Worm (Caenorhabditis elegans): Measurements from ENCODE around the gene pgap-1.

The pgap-1 gene

ce11 chrV:11231177-11231576 is 10.5 kb upstream of the pgap-1 start:
- TF ChIP-seq hmg-1.2 (GFP tag; IDR thresholded peaks at IDR 0.05) (no peak), sptf-2 (GFP tag; optimal IDR thresholded peaks at IDR 0.05) (no peak), C17E4.6 (GFP tag; IDR thresholded peaks at IDR 0.05) (no peak), ztf-28 (GFP tag; IDR thresholded peaks at IDR 0.05) (no peak)

- TF ChIP-seq B0261.1 (tag; optimal IDR thresholded peaks at IDR 0.05) (no peak), C06A6.2 (GFP tag; conservative IDR thresholded peaks at IDR 0.05) (no peak), pbrm-1 (GFP tag; IDR thresholded peaks at IDR 0.05) (no peak), egl-18 (GFP tag; IDR thresholded peaks at IDR 0.05) (no peak), nhr-90 (tag; optimal IDR thresholded peaks at IDR 0.05) (no peak), let-607 (tag; optimal IDR thresholded peaks at IDR 0.05) (no peak), lir-1 (GFP tag; conservative IDR thresholded peaks at IDR 0.05) (no peak), gei-17 (GFP tag; optimal IDR thresholded peaks at IDR 0.05) (no peak), madf-8 (GFP tag; conservative IDR thresholded peaks at IDR 0.05) (no peak), dox-1 (GFP tag; IDR thresholded peaks at IDR 0.05) (no peak), hlh-26 (GFP tag; conservative IDR thresholded peaks at IDR 0.05) (no peak), zfh-2 (GFP tag; conservative IDR thresholded peaks at IDR 0.05) (no peak), hlh-12 (tag; optimal IDR thresholded peaks at IDR 0.05) (no peak), F22D6.2 (tag; optimal IDR thresholded peaks at IDR 0.05) (no peak), F57A8.1 (GFP tag; optimal IDR thresholded peaks at IDR 0.05) (no peak)
These were observed 7.3 kb upstream of the pgap-1 start, which contains the start of gene T19B10.5 for ce11 chrV:11234350-11234749. Gene T19B10.5 (plus strand): TSS chrV:11234650.

- TF ChIP-seq ets-4 (GFP tag; optimal IDR thresholded peaks at IDR 0.05): peak; percentile 14
- TF ChIP-seq snpc-3.4 (tag; optimal IDR thresholded peaks at IDR 0.05): no peak
- TF ChIP-seq nhr-80 (tag; optimal IDR thresholded peaks at IDR 0.05): peak; percentile 81
These were observed 5.8 kb upstream of the pgap-1 start for ce11 chrV:11235876-11236275.

- TF ChIP-seq him-1 (tag; optimal IDR thresholded peaks at IDR 0.05) (peak; percentile 66), F22D6.2 (tag; optimal IDR thresholded peaks at IDR 0.05) (no peak), ztf-6 (GFP tag; IDR thresholded peaks at IDR 0.05) (no peak), ama-1 (optimal IDR thresholded peaks at IDR 0.05) (no peak), ama-1 (GFP tag; optimal IDR thresholded peaks at IDR 0.05) (no peak), ztf-22 (GFP tag; optimal IDR thresholded peaks at IDR 0.05) (no peak), lin-40 (tag; optimal IDR thresholded peaks at IDR 0.05) (no peak), cebp-1 (GFP tag; IDR thresholded peaks at IDR 0.05) (no peak), cebp-1 (tag; optimal IDR thresholded peaks at IDR 0.05) (no peak), F57A8.1 (GFP tag; optimal IDR thresholded peaks at IDR 0.05) (no peak), lag-1 (GFP tag; IDR thresholded peaks at IDR 0.05) (no peak), lin-54 (GFP tag; optimal IDR thresholded peaks at IDR 0.05) (peak; percentile 84), tbx-9 (tag; optimal IDR thresholded peaks at IDR 0.05; ENCODE audit: borderline replicate concordance) (no peak), Y95B8A.8 (GFP tag; IDR thresholded peaks at IDR 0.05) (peak; percentile 81), nhr-120 (GFP tag; IDR thresholded peaks at IDR 0.05) (no peak), K12H6.12 (tag; optimal IDR thresholded peaks at IDR 0.05) (peak; percentile 32), pha-4 (tag; optimal IDR thresholded peaks at IDR 0.05) (no peak), atf-7 (tag; optimal IDR thresholded peaks at IDR 0.05) (no peak), F39B2.1 (GFP tag; IDR thresholded peaks at IDR 0.05) (peak; percentile 67; the same call in 1 of the 2 replicates), efl-1 (GFP tag; optimal IDR thresholded peaks at IDR 0.05) (peak; percentile 99), lir-1 (GFP tag; conservative IDR thresholded peaks at IDR 0.05) (no peak), B0336.3 (GFP tag; IDR thresholded peaks at IDR 0.05) (peak; percentile 92), unc-130 (GFP tag; optimal IDR thresholded peaks at IDR 0.05) (peak; percentile 90), dpff-1 (tag; optimal IDR thresholded peaks at IDR 0.05) (no peak), tlf-1 (GFP tag; optimal IDR thresholded peaks at IDR 0.05) (peak; percentile 89), madf-10 (tag; optimal IDR thresholded peaks at IDR 0.05) (no peak), K11D2.4 (GFP tag; IDR thresholded peaks at IDR 0.05) (no peak)
These were observed 2.4 kb upstream of the pgap-1 start, which contains the start of the genes dvc-1 and ima-1 for ce11 chrV:11239187-11239725. Gene dvc-1 (minus strand): TSS chrV:11239331. Gene ima-1 (plus strand): TSS chrV:11239675.
